Fruit fly (Drosophila melanogaster) whole organism, embryonic: Measurements from ENCODE around the gene Tollo.

Experiments
- CG10959 ChIP-seq: fragments of 200-800 bp; sonication (Bioruptor generic); IDR thresholded peaks from 2 replicates; pipeline ENCODE4 v1.3.6; 2022; ENCODE audit warnings: missing biosample characterization, missing genetic modification characterization
- CG10979 ChIP-seq: fragments of 200-800 bp; sonication (Bioruptor generic); optimal IDR thresholded peaks from 2 replicates; lab custom pipeline; 2018; ENCODE audit warnings: missing biosample characterization, mild to moderate bottlenecking, missing genetic modification characterization, moderate library complexity
- CG11696 ChIP-seq: fragments of 200-800 bp; sonication (Bioruptor generic); IDR thresholded peaks from 2 replicates; pipeline ENCODE4 v1.3.6; 2022; ENCODE audit warnings: missing biosample characterization, missing genetic modification characterization
- CG12299 ChIP-seq: fragments of 200-800 bp; sonication (Bioruptor generic); optimal IDR thresholded peaks from 2 replicates; lab custom pipeline; 2018; ENCODE audit warnings: missing biosample characterization, mild to moderate bottlenecking, missing genetic modification characterization
- CG12391 ChIP-seq: fragments of 200-800 bp; sonication (Bioruptor generic); optimal IDR thresholded peaks from 3 replicates; lab custom pipeline; 2018; ENCODE audit warnings: missing biosample characterization, mild to moderate bottlenecking, missing genetic modification characterization, moderate library complexity
- CG14441 ChIP-seq: fragments of 200-800 bp; sonication (Bioruptor generic); IDR thresholded peaks from 2 replicates; pipeline ENCODE4 v1.3.6; 2022; ENCODE audit warnings: missing biosample characterization, missing genetic modification characterization
- CG14710 ChIP-seq: fragments of 200-800 bp; sonication (Bioruptor generic); optimal IDR thresholded peaks from 3 replicates; lab custom pipeline; 2019; ENCODE audit warnings: missing biosample characterization, mild to moderate bottlenecking, missing genetic modification characterization, moderate library complexity
- CG15011 ChIP-seq: fragments of 200-800 bp; sonication (Bioruptor generic); optimal IDR thresholded peaks from 3 replicates; lab custom pipeline; 2018; ENCODE audit warnings: missing biosample characterization, mild to moderate bottlenecking, missing genetic modification characterization
- CG15479 ChIP-seq: fragments of 200-800 bp; sonication (Bioruptor generic); optimal IDR thresholded peaks from 3 replicates; lab custom pipeline; 2019; ENCODE audit warnings: missing biosample characterization, mild to moderate bottlenecking, missing genetic modification characterization, moderate library complexity
- CG16813 ChIP-seq: fragments of 200-800 bp; sonication (Bioruptor generic); IDR thresholded peaks from 3 replicates; pipeline ENCODE4 v1.3.6; 2022; ENCODE audit warnings: missing biosample characterization, missing genetic modification characterization; ENCODE audit not compliant: partially characterized antibody
- CG17328 ChIP-seq: fragments of 200-800 bp; sonication (Bioruptor generic); IDR thresholded peaks from 2 replicates; pipeline ENCODE4 v1.3.6; 2022; ENCODE audit warnings: missing biosample characterization, missing genetic modification characterization
- CG17359 ChIP-seq: fragments of 200-800 bp; sonication (Bioruptor generic); optimal IDR thresholded peaks from 3 replicates; lab custom pipeline; 2018; ENCODE audit warnings: missing biosample characterization, mild to moderate bottlenecking, missing genetic modification characterization, moderate library complexity
- CG18262 ChIP-seq: fragments of 200-800 bp; optimal IDR thresholded peaks from 3 replicates; lab custom pipeline; 2019; ENCODE audit warnings: missing biosample characterization, mild to moderate bottlenecking, missing genetic modification characterization, moderate library complexity
- CG2120 ChIP-seq: fragments of 200-800 bp; sonication (Bioruptor generic); optimal IDR thresholded peaks from 3 replicates; lab custom pipeline; 2016; ENCODE audit warnings: missing biosample characterization, missing genetic modification characterization
- CG2875 ChIP-seq: fragments of 200-800 bp; sonication (Bioruptor generic); optimal IDR thresholded peaks from 2 replicates; lab custom pipeline; 2017; ENCODE audit warnings: missing biosample characterization, mild to moderate bottlenecking, missing genetic modification characterization, missing genetic modification reagents
- CG33213 ChIP-seq: fragments of 200-800 bp; sonication (Bioruptor generic); optimal IDR thresholded peaks from 3 replicates; lab custom pipeline; 2016; ENCODE audit warnings: missing biosample characterization, missing genetic modification characterization
- CG34224 ChIP-seq: fragments of 200-800 bp; sonication (Bioruptor generic); IDR thresholded peaks from 3 replicates; pipeline ENCODE4 v1.3.6; 2022; ENCODE audit warnings: missing biosample characterization, missing genetic modification characterization; ENCODE audit not compliant: partially characterized antibody
- CG4820 ChIP-seq: fragments of 200-800 bp; sonication (Bioruptor generic); optimal IDR thresholded peaks from 3 replicates; lab custom pipeline; 2016; ENCODE audit warnings: missing biosample characterization, missing genetic modification characterization
- CG6765 ChIP-seq: fragments of 200-800 bp; sonication (Bioruptor generic); optimal IDR thresholded peaks from 3 replicates; lab custom pipeline; 2017; ENCODE audit warnings: missing biosample characterization, mild to moderate bottlenecking, missing genetic modification characterization
- CG7745 ChIP-seq: fragments of 200-800 bp; sonication (Bioruptor generic); optimal IDR thresholded peaks from 2 replicates; lab custom pipeline; 2018; ENCODE audit warnings: missing biosample characterization, mild to moderate bottlenecking, missing genetic modification characterization, moderate library complexity
- Deaf1 ChIP-seq: fragments of 200-800 bp; optimal IDR thresholded peaks from 3 replicates; lab custom pipeline; 2019; ENCODE audit warnings: missing biosample characterization, mild to moderate bottlenecking, missing genetic modification characterization, moderate library complexity
- Dek ChIP-seq: fragments of 200-800 bp; sonication (Bioruptor generic); optimal IDR thresholded peaks from 3 replicates; lab custom pipeline; 2019; ENCODE audit warnings: missing biosample characterization, mild to moderate bottlenecking, missing genetic modification characterization, moderate library complexity
- Eip74EF ChIP-seq, 2 experiments: fragments of 200-800 bp in 1 of 2; fragments of >200 bp in 1 of 2; sonication (Bioruptor generic) in 1 of 2; optimal IDR thresholded peaks; 2 replicates each; lab custom pipeline; 2017 to 2019; ENCODE audit warnings: missing biosample characterization in 2 of 2, missing genetic modification characterization in 2 of 2, mild to moderate bottlenecking in 1 of 2, moderate library complexity in 1 of 2
- HLH54F ChIP-seq: fragments of 200-800 bp; sonication (Bioruptor generic); optimal IDR thresholded peaks from 3 replicates; lab custom pipeline; 2016; ENCODE audit warnings: missing biosample characterization, missing genetic modification characterization
- Hey ChIP-seq: fragments of 200-800 bp; sonication (Bioruptor generic); optimal IDR thresholded peaks from 3 replicates; lab custom pipeline; 2018; ENCODE audit warnings: missing biosample characterization, mild to moderate bottlenecking, missing genetic modification characterization
- MTF-1 ChIP-seq: fragments of 200-800 bp; sonication (Bioruptor generic); optimal IDR thresholded peaks from 2 replicates; lab custom pipeline; 2018; ENCODE audit warnings: missing biosample characterization, mild to moderate bottlenecking, missing genetic modification characterization, borderline replicate concordance
- NC2α ChIP-seq: fragments of 200-800 bp; sonication (Bioruptor generic); optimal IDR thresholded peaks from 2 replicates; lab custom pipeline; 2016; ENCODE audit warnings: missing biosample characterization, missing genetic modification characterization
- Nf-YA ChIP-seq: fragments of 200-800 bp; sonication (Bioruptor generic); IDR thresholded peaks from 2 replicates; pipeline ENCODE4 v1.3.6; 2022; ENCODE audit warnings: missing biosample characterization, missing genetic modification characterization
- Nf-YB ChIP-seq: fragments of 200-800 bp; sonication (Bioruptor generic); optimal IDR thresholded peaks from 3 replicates; lab custom pipeline; 2019; ENCODE audit warnings: missing biosample characterization, mild to moderate bottlenecking, missing genetic modification characterization, moderate library complexity
- Oaz ChIP-seq: fragments of 200-800 bp; sonication (Bioruptor generic); IDR thresholded peaks from 2 replicates; pipeline ENCODE4 v1.3.6; 2022; ENCODE audit warnings: missing biosample characterization, missing genetic modification characterization
- Sin3A ChIP-seq: fragments of >200 bp; optimal IDR thresholded peaks from 2 replicates; lab custom pipeline; 2018
- Vsx1 ChIP-seq: fragments of 200-800 bp; sonication (Bioruptor generic); optimal IDR thresholded peaks from 2 replicates; lab custom pipeline; 2017; ENCODE audit warnings: missing biosample characterization, mild to moderate bottlenecking, missing genetic modification characterization, missing genetic modification reagents
- bigmax ChIP-seq: fragments of 200-800 bp; sonication (Bioruptor generic); optimal IDR thresholded peaks from 2 replicates; lab custom pipeline; 2018; ENCODE audit warnings: missing biosample characterization, mild to moderate bottlenecking, missing genetic modification characterization
- cg ChIP-seq: fragments of 200-800 bp; sonication (Bioruptor generic); optimal IDR thresholded peaks from 3 replicates; lab custom pipeline; 2019; ENCODE audit warnings: missing biosample characterization, mild to moderate bottlenecking, missing genetic modification characterization, moderate library complexity
- chm ChIP-seq: fragments of 200-800 bp; sonication (Bioruptor generic); IDR thresholded peaks from 2 replicates; pipeline ENCODE4 v1.3.6; 2022; ENCODE audit warnings: missing biosample characterization, missing genetic modification characterization
- crol ChIP-seq: fragments of 200-800 bp; sonication (Bioruptor generic); IDR thresholded peaks from 2 replicates; pipeline ENCODE4 v1.3.6; 2022; ENCODE audit warnings: missing biosample characterization, missing genetic modification characterization
- dan ChIP-seq: fragments of 200-800 bp; sonication (Bioruptor generic); IDR thresholded peaks from 2 replicates; pipeline ENCODE4 v1.3.6; 2022; ENCODE audit warnings: missing biosample characterization, missing genetic modification characterization
- dati ChIP-seq: fragments of 200-800 bp; sonication (Bioruptor generic); IDR thresholded peaks from 2 replicates; pipeline ENCODE4 v1.3.6; 2022; ENCODE audit warnings: missing biosample characterization, missing genetic modification characterization
- fru ChIP-seq: fragments of >200 bp; optimal IDR thresholded peaks from 2 replicates; lab custom pipeline; 2017
- hbn ChIP-seq: fragments of 200-800 bp; sonication (Bioruptor generic); IDR thresholded peaks from 2 replicates; pipeline ENCODE4 v1.3.6; 2022; ENCODE audit warnings: missing biosample characterization, missing genetic modification characterization; ENCODE audit not compliant: partially characterized antibody
- hth ChIP-seq: fragments of >200 bp; optimal IDR thresholded peaks from 2 replicates; lab custom pipeline; 2017; ENCODE audit warnings: inconsistent platforms
- ken ChIP-seq: fragments of 200-800 bp; sonication (Bioruptor generic); IDR thresholded peaks from 3 replicates; pipeline ENCODE4 v1.3.6; 2022; ENCODE audit warnings: missing biosample characterization, missing genetic modification characterization
- mld ChIP-seq: fragments of 200-800 bp; sonication (Bioruptor generic); IDR thresholded peaks from 3 replicates; pipeline ENCODE4 v1.3.6; 2022; ENCODE audit warnings: missing biosample characterization, missing genetic modification characterization; ENCODE audit not compliant: partially characterized antibody
- pb ChIP-seq: fragments of 200-800 bp; sonication (Bioruptor generic); optimal IDR thresholded peaks from 3 replicates; lab custom pipeline; 2016; ENCODE audit warnings: missing biosample characterization, missing genetic modification characterization
- sc ChIP-seq, 3 experiments: fragments of >200 bp in 2 of 3; fragments of 200-800 bp in 1 of 3; sonication (Bioruptor generic) in 1 of 3; optimal IDR thresholded peaks; 2 replicates in 2 of 3; 3 replicates in 1 of 3; lab custom pipeline; 2017; ENCODE audit warnings: mild to moderate bottlenecking in 1 of 3, missing biosample characterization in 1 of 3, missing genetic modification characterization in 1 of 3, missing genetic modification reagents in 1 of 3
- sisA ChIP-seq: fragments of 200-800 bp; sonication (Bioruptor generic); IDR thresholded peaks from 2 replicates; pipeline ENCODE4 v1.3.6; 2022; ENCODE audit warnings: missing biosample characterization, missing genetic modification characterization
- so ChIP-seq: fragments of 200-800 bp; sonication (Bioruptor generic); IDR thresholded peaks from 3 replicates; pipeline ENCODE4 v1.3.6; 2022; ENCODE audit warnings: missing biosample characterization, missing genetic modification characterization
- toy ChIP-seq: fragments of 200-800 bp; sonication (Bioruptor generic); IDR thresholded peaks from 2 replicates; pipeline ENCODE4 v1.3.6; 2022; ENCODE audit warnings: missing biosample characterization, missing genetic modification characterization
- vfl ChIP-seq: fragments of 200-800 bp; sonication (Bioruptor generic); optimal IDR thresholded peaks from 2 replicates; lab custom pipeline; 2016; ENCODE audit warnings: missing biosample characterization, missing genetic modification characterization

Gene Tollo

DNA sequence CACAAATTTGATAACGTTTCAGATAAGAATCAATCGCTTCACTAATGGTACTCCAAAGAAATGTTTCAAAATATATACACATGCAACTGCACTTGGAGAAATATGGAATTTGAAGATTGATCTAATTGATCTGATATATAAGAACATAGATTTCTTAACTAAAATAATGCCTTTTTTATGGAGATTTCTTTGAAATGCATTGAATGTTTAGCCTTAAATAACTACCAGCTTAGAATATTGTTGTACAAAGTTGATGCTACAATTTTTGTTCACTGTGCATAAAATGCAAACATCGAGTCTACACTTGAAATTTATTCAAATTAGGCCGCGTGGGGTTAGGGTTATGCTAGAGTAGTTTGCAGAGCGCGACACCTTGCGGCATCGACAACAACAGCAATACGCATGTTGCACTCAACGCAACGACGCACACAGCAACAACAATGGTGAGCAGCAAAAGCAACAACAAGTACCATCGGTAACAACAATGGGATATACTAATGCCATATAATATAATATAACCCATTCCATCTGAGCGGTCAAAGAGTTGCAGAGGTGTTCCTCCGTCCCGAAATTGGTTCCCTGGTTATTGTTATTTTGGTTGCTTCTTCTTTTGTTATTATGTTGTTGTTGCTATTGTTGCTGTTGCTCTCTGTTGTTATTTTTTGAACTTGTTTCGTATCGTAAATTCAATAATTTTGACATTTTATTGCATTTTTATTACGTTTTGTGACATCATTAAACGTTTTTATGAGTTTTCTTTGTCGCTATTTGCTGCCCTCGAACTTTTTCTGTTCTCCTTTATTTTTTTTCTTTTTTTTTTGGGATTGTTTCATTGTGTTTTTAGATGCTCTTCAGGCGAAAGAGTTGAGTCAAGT, 36.0 kb upstream of the Tollo start (continued):
- no peak for TF ChIP-seq CG2120 (GFP tag; lab: Kevin White, UChicago)
- TF ChIP-seq sisA (GFP tag; lab: Robert Waterston, UW) = no peak
- TF ChIP-seq Nf-YB (GFP tag; lab: Kevin White, UChicago) = no peak
- no peak for TF ChIP-seq hth (lab: Kevin White, UChicago)
- no peak for TF ChIP-seq crol (GFP tag; lab: Robert Waterston, UW)
- TF ChIP-seq Deaf1 = no peak
- TF ChIP-seq Dek (tag; lab: Kevin White, UChicago) = no peak
- no peak for TF ChIP-seq CG15011 (GFP tag; lab: Kevin White, UChicago)
- TF ChIP-seq Eip74EF (GFP tag; optimal IDR thresholded peaks at IDR 0.05; lab: Kevin White, UChicago) = no peak
- no peak for TF ChIP-seq CG11696 (GFP tag; lab: Robert Waterston, UW)
- TF ChIP-seq cg (GFP tag; lab: Kevin White, UChicago) = no peak
- peak; percentile 71 for TF ChIP-seq CG10979 (tag; lab: Kevin White, UChicago)
- no peak for TF ChIP-seq hbn (GFP tag; lab: Robert Waterston, UW)
- TF ChIP-seq fru (lab: Kevin White, UChicago) = no peak
- no peak for TF ChIP-seq chm (GFP tag; lab: Robert Waterston, UW)
- no peak for TF ChIP-seq Vsx1 (GFP tag; lab: Kevin White, UChicago)
- TF ChIP-seq CG33213 (GFP tag; lab: Kevin White, UChicago) = no peak
- TF ChIP-seq CG2875 (GFP tag; lab: Kevin White, UChicago) = peak; percentile 43
- peak; percentile 59; the same call in 1 of the 2 replicates for TF ChIP-seq CG17328 (GFP tag; lab: Robert Waterston, UW)
- TF ChIP-seq MTF-1 = no peak
- no peak for TF ChIP-seq so (GFP tag; lab: Robert Waterston, UW)
- no peak for TF ChIP-seq HLH54F (GFP tag; lab: Kevin White, UChicago)
- no peak for TF ChIP-seq dati (GFP tag; lab: Robert Waterston, UW)
- TF ChIP-seq CG18262 (tag; lab: Kevin White, UChicago) = peak; percentile 76
- TF ChIP-seq toy (GFP tag; lab: Robert Waterston, UW) = no peak
- TF ChIP-seq vfl (GFP tag; lab: Kevin White, UChicago) = no peak
- TF ChIP-seq NC2α = no peak
- TF ChIP-seq CG15479 (GFP tag; lab: Kevin White, UChicago) = no peak
- TF ChIP-seq CG16813 (GFP tag; lab: Robert Waterston, UW) = no peak
- TF ChIP-seq CG4820 (GFP tag; lab: Kevin White, UChicago) = peak; percentile 45
- TF ChIP-seq sc (optimal IDR thresholded peaks at IDR 0.05; lab: Kevin White, UChicago) = no peak
- peak; percentile 19 for TF ChIP-seq sc (GFP tag; optimal IDR thresholded peaks at IDR 0.05; lab: Kevin White, UChicago)
- TF ChIP-seq ken (GFP tag; lab: Robert Waterston, UW) = no peak
- no peak for TF ChIP-seq dan
- TF ChIP-seq CG7745 = no peak
- TF ChIP-seq pb (GFP tag; lab: Kevin White, UChicago) = no peak
- TF ChIP-seq CG12391 (tag; lab: Kevin White, UChicago) = peak; percentile 54
- no peak for TF ChIP-seq Oaz
- TF ChIP-seq Sin3A (lab: Kevin White, UChicago) = no peak
- no peak for TF ChIP-seq CG34224 (GFP tag; lab: Robert Waterston, UW)
- no peak for TF ChIP-seq CG14441
- TF ChIP-seq mld (GFP tag; lab: Robert Waterston, UW) = no peak
- no peak for TF ChIP-seq Nf-YA
- no peak for TF ChIP-seq CG12299 (tag; lab: Kevin White, UChicago)
- TF ChIP-seq CG6765 = no peak
- peak; percentile 37 for TF ChIP-seq CG17359 (tag; lab: Kevin White, UChicago)
- 0 out of 2 replicates have a peak, but pooled peaks have one; percentile 46 for TF ChIP-seq CG10959
- TF ChIP-seq Hey = no peak
- no peak for TF ChIP-seq bigmax (GFP tag; lab: Kevin White, UChicago)
- peak; percentile 48 for TF ChIP-seq CG14710 (tag; lab: Kevin White, UChicago)
